Worm (Caenorhabditis elegans) whole organism, late embryonic: ENCODE results near the gene pigk-1.

Source experiments
- ceh-24 ChIP-seq: sonication (generic microtip); optimal IDR thresholded peaks from 2 replicates; lab custom pipeline; 2016; ENCODE audit warnings: mild to moderate bottlenecking, missing genetic modification characterization, missing compliant biosample characterization
- ceh-34 ChIP-seq: sonication (generic microtip); optimal IDR thresholded peaks from 2 replicates; lab custom pipeline; 2016; ENCODE audit warnings: mild to moderate bottlenecking, missing genetic modification characterization, missing compliant biosample characterization
- fkh-10 ChIP-seq: fragments of 150-350 bp; optimal IDR thresholded peaks from 2 replicates; lab custom pipeline; 2014; ENCODE audit warnings: missing biosample characterization, missing genetic modification reagents, missing genetic modification characterization
- gmeb-2 ChIP-seq: sonication (generic microtip); optimal IDR thresholded peaks from 2 replicates; lab custom pipeline; 2016; ENCODE audit warnings: missing genetic modification characterization, inconsistent platforms, missing compliant biosample characterization
- hlh-8 ChIP-seq: sonication (generic microtip); optimal IDR thresholded peaks from 2 replicates; lab custom pipeline; 2016; ENCODE audit warnings: missing genotype, missing genetic modification characterization, missing compliant biosample characterization
- nhr-11 ChIP-seq: fragments of 150-350 bp; optimal IDR thresholded peaks from 2 replicates; lab custom pipeline; 2014; ENCODE audit warnings: missing biosample characterization, missing genetic modification characterization
- odd-2 ChIP-seq: sonication (generic microtip); optimal IDR thresholded peaks from 2 replicates; lab custom pipeline; 2017; ENCODE audit warnings: antibody characterized with exemption, mild to moderate bottlenecking, missing genetic modification characterization, missing compliant biosample characterization
- pha-2 ChIP-seq: sonication (generic microtip); optimal IDR thresholded peaks from 2 replicates; lab custom pipeline; 2017; ENCODE audit warnings: mild to moderate bottlenecking, missing genetic modification characterization, missing compliant biosample characterization
- pha-4 ChIP-seq: fragments of 150-350 bp; optimal IDR thresholded peaks from 2 replicates; lab custom pipeline; 2018; ENCODE audit warnings: missing biosample characterization, missing genetic modification reagents, missing genetic modification characterization
- pqm-1 ChIP-seq: sonication (generic microtip); optimal IDR thresholded peaks from 2 replicates; lab custom pipeline; 2016; ENCODE audit warnings: missing genetic modification characterization, missing compliant biosample characterization
- tbx-7 ChIP-seq: sonication (generic microtip); optimal IDR thresholded peaks from 2 replicates; lab custom pipeline; 2016; ENCODE audit warnings: missing genotype, missing genetic modification characterization, missing compliant biosample characterization
- unc-42 ChIP-seq: sonication (generic microtip); optimal IDR thresholded peaks from 2 replicates; lab custom pipeline; 2016; ENCODE audit warnings: missing genotype, missing genetic modification characterization, missing compliant biosample characterization
- zip-5 ChIP-seq: sonication (generic microtip); optimal IDR thresholded peaks from 2 replicates; lab custom pipeline; 2016; ENCODE audit warnings: missing genetic modification characterization, missing compliant biosample characterization

- no peak for TF ChIP-seq tbx-7 (tag; lab: Kevin White, UChicago)
- no peak for TF ChIP-seq nhr-11 (tag; lab: Kevin White, UChicago)
- TF ChIP-seq pha-4 (tag; lab: Kevin White, UChicago), result no peak
- TF ChIP-seq zip-5, result no peak
- TF ChIP-seq ceh-34, result peak; percentile 95
- TF ChIP-seq hlh-8 (tag; lab: Kevin White, UChicago), result peak; percentile 66
- peak; percentile 96 for TF ChIP-seq unc-42 (tag; lab: Kevin White, UChicago)
- no peak for TF ChIP-seq odd-2 (tag; lab: Kevin White, UChicago)
- no peak for TF ChIP-seq pha-2
- TF ChIP-seq pqm-1, result peak; percentile 73
- no peak for TF ChIP-seq gmeb-2 (tag; lab: Kevin White, UChicago)
- no peak for TF ChIP-seq ceh-24 (tag; lab: Kevin White, UChicago)
- no peak for TF ChIP-seq fkh-10 (GFP tag; lab: Kevin White, UChicago)
Measured at ce11 chrIV:11082789-11083235, 27.0 kb downstream of the pigk-1 start.
